Worm (Caenorhabditis elegans): ENCODE data around the gene ptp-2.
A peak's percentile ranks its signal among the peaks of the same experiment; 100 is the strongest.

The ptp-2 gene

DNA sequence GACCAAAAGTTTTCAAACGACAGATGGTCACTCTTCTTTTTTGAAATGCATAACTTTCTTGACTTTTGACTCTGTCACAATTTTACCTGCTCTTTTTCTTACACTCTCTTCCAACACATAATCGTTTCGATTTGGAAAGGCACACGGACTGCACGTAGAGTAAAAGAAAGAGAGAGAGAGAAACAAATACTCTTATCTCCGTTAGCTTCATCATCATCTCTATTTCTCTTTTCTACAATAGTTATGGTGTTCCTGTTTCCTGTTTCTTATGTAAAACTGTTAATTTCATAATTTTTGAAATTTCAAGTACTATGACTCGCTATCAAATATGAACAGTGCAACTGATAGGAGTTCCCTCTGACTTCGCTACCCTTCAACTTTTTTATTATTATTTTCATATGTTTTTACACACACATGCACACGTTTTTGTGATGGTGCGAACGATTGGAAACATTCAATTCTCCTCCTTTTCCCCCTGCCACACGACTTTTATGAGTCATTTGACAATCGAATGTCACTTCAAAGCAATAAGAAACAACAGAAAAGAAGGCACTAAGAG, 11.7 kb downstream of the ptp-2 start:
- TF ChIP-seq ceh-82 (tag; optimal IDR thresholded peaks at IDR 0.05) (no peak), nhr-76 (tag; optimal IDR thresholded peaks at IDR 0.05) (no peak), ztf-11 (tag; optimal IDR thresholded peaks at IDR 0.05) (no peak), nhr-19 (GFP tag; conservative IDR thresholded peaks at IDR 0.05) (no peak), sox-4 (tag; optimal IDR thresholded peaks at IDR 0.05) (no peak), egl-13 (tag; optimal IDR thresholded peaks at IDR 0.05) (no peak), nhr-11 (tag; optimal IDR thresholded peaks at IDR 0.05) (no peak), lin-13 (GFP tag; optimal IDR thresholded peaks at IDR 0.05) (no peak), lin-14 (GFP tag; optimal IDR thresholded peaks at IDR 0.05) (peak; percentile 42), zag-1 (tag; optimal IDR thresholded peaks at IDR 0.05) (no peak), jun-1 (tag; optimal IDR thresholded peaks at IDR 0.05) (peak; percentile 18), lin-35 (GFP tag; optimal IDR thresholded peaks at IDR 0.05) (peak in 1 of 2 experiments; percentile 28), blmp-1 (tag; optimal IDR thresholded peaks at IDR 0.05) (no peak), elt-2 (tag; optimal IDR thresholded peaks at IDR 0.05) (peak; percentile 61), sptf-1 (tag; optimal IDR thresholded peaks at IDR 0.05) (no peak), isw-1 (GFP tag; IDR thresholded peaks at IDR 0.05) (no peak), C04F5.9 (tag; optimal IDR thresholded peaks at IDR 0.05) (no peak), unc-62 (GFP tag; optimal IDR thresholded peaks at IDR 0.05) (no peak), lsy-2 (tag; optimal IDR thresholded peaks at IDR 0.05) (no peak), nhr-84 (tag; optimal IDR thresholded peaks at IDR 0.05) (no peak), fkh-8 (tag; optimal IDR thresholded peaks at IDR 0.05) (no peak)

DNA sequence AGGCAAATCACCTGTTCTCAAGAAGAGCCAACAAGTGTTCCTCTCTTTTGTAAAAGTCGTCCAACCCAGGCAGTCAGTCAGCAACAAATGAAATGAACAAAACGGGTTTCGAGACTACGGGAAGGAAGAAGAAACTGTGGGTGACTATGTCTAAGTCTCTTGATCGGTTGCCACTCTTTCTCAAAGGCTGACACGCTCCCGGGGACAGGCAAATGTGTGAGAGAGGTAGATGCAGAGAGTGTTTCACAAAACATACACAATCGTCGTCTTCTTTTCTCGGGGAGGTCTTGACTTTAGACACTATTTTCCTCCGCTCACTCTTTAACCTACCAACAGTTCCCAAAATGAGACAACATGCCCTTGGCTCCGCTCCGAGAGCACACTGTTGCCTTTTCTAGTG, 12.7 kb downstream of the ptp-2 start:
- no peak for TF ChIP-seq hlh-4 (tag; optimal IDR thresholded peaks at IDR 0.05)
- peak; percentile 25 for TF ChIP-seq tbx-2 (tag; optimal IDR thresholded peaks at IDR 0.05)
- TF ChIP-seq C16A3.4 (tag; optimal IDR thresholded peaks at IDR 0.05), result peak; percentile 37
- no peak for TF ChIP-seq ceh-8 (GFP tag; optimal IDR thresholded peaks at IDR 0.05)
- TF ChIP-seq aly-2 (tag; optimal IDR thresholded peaks at IDR 0.05), result no peak
- no peak for TF ChIP-seq mab-9 (GFP tag; IDR thresholded peaks at IDR 0.05)
- no peak for TF ChIP-seq zag-1 (tag; optimal IDR thresholded peaks at IDR 0.05)
- TF ChIP-seq hpl-2 (GFP tag; optimal IDR thresholded peaks at IDR 0.05), result no peak
- TF ChIP-seq dpl-1 (GFP tag; optimal IDR thresholded peaks at IDR 0.05), result peak in 1 of 3 experiments; percentile 1
- TF ChIP-seq nhr-77 (tag; optimal IDR thresholded peaks at IDR 0.05), result peak; percentile 47
- peak in 1 of 2 experiments; percentile 15 for TF ChIP-seq efl-1 (optimal IDR thresholded peaks at IDR 0.05)
- TF ChIP-seq efl-1 (GFP tag; optimal IDR thresholded peaks at IDR 0.05 in 1 of 2), result no peak
- peak; percentile 18 for TF ChIP-seq nhr-20 (tag; optimal IDR thresholded peaks at IDR 0.05)
- no peak for TF ChIP-seq nhr-76 (tag; optimal IDR thresholded peaks at IDR 0.05)
- no peak for TF ChIP-seq lin-15B (tag; optimal IDR thresholded peaks at IDR 0.05)
- TF ChIP-seq nhr-237 (tag; optimal IDR thresholded peaks at IDR 0.05), result no peak
- TF ChIP-seq nhr-85 (tag), result peak; percentile 80
- TF ChIP-seq jun-1 (tag; optimal IDR thresholded peaks at IDR 0.05), result peak; percentile 19
- TF ChIP-seq mdl-1 (tag; optimal IDR thresholded peaks at IDR 0.05), result peak in 1 of 2 experiments; percentile 28
- no peak for TF ChIP-seq swsn-7 (tag; optimal IDR thresholded peaks at IDR 0.05)
- TF ChIP-seq elt-3 (tag; optimal IDR thresholded peaks at IDR 0.05), result peak in 2 of 6 experiments; percentile 12 to 53
- TF ChIP-seq snu-23 (GFP tag; optimal IDR thresholded peaks at IDR 0.05), result peak; percentile 36
- no peak for TF ChIP-seq mep-1 (tag; optimal IDR thresholded peaks at IDR 0.05)
- TF ChIP-seq lin-14 (GFP tag; optimal IDR thresholded peaks at IDR 0.05), result peak; percentile 76
- TF ChIP-seq unc-130 (tag; optimal IDR thresholded peaks at IDR 0.05), result no peak
- TF ChIP-seq ceh-90 (tag; optimal IDR thresholded peaks at IDR 0.05), result no peak
- TF ChIP-seq sup-37 (GFP tag; optimal IDR thresholded peaks at IDR 0.05), result no peak
- peak; percentile 3 for TF ChIP-seq ama-1 (optimal IDR thresholded peaks at IDR 0.05)
- TF ChIP-seq skn-1 (tag; optimal IDR thresholded peaks at IDR 0.05), result peak; percentile 9
- no peak for TF ChIP-seq unc-86 (tag; optimal IDR thresholded peaks at IDR 0.05)
- TF ChIP-seq nhr-71 (tag; optimal IDR thresholded peaks at IDR 0.05), result peak; percentile 25
- TF ChIP-seq lin-35 (GFP tag; optimal IDR thresholded peaks at IDR 0.05), result peak in 1 of 2 experiments; percentile 62
- peak; percentile 54 for TF ChIP-seq blmp-1 (tag; optimal IDR thresholded peaks at IDR 0.05)
- TF ChIP-seq nhr-90 (tag; optimal IDR thresholded peaks at IDR 0.05; ENCODE audit: poor library complexity), result peak; percentile 14
- TF ChIP-seq pax-3 (tag; optimal IDR thresholded peaks at IDR 0.05), result no peak
- peak in 1 of 2 experiments; percentile 40 for TF ChIP-seq lsy-2 (tag; optimal IDR thresholded peaks at IDR 0.05)
- no peak for TF ChIP-seq fkh-8 (tag; optimal IDR thresholded peaks at IDR 0.05)

All from whole organism, L1 larva.